Worm (Caenorhabditis elegans) whole organism, mixed stage, embryonic: Measurements from ENCODE around the gene sec-5.

Experiments
- lsy-2 ChIP-seq: fragments of 150-350 bp; optimal IDR thresholded peaks from 2 replicates; lab custom pipeline; 2014; ENCODE audit warnings: missing biosample characterization, missing genetic modification characterization
- nhr-28 ChIP-seq: fragments of 150-350 bp; optimal IDR thresholded peaks from 2 replicates; lab custom pipeline; 2014; ENCODE audit warnings: missing biosample characterization, missing genetic modification characterization
- unc-39 ChIP-seq: fragments of 150-350 bp; optimal IDR thresholded peaks from 2 replicates; lab custom pipeline; 2014; ENCODE audit warnings: missing biosample characterization, missing genetic modification characterization
- ztf-11 ChIP-seq: fragments of 150-350 bp; optimal IDR thresholded peaks from 2 replicates; lab custom pipeline; 2014; ENCODE audit warnings: missing biosample characterization, missing genetic modification characterization

DNA sequence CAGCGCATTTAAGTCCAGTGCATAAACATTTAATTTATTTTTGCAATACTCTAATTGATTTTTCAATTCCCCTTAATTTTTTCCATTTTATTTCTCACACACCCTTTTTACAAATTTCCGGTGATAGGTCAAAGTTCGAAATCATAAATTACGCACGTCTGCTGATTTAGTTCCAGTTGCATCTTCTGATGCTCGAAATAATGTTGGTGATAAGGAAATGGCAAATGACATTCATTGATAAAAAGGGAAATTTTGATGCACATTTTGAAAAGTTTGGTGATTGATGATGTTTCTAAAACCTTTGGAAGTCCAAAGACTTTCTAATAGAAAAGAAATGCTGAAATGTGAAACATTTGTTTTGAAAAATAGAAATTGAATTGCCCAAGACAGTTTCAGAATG, 19.8 kb downstream of the sec-5 start:
- TF ChIP-seq ztf-11 (tag; lab: Kevin White, UChicago) (no peak), unc-39 (tag; lab: Kevin White, UChicago) (no peak), nhr-28 (tag; lab: Kevin White, UChicago) (no peak), lsy-2 (no peak)
